Fruit fly (Drosophila melanogaster) ovary, adult (tissue): Measurements from ENCODE around the gene mRpL3.

Source experiments
- CG17801 ChIP-seq: fragments of 200-800 bp; optimal IDR thresholded peaks from 2 replicates; lab custom pipeline; 2019; ENCODE audit warnings: missing biosample characterization, mild to moderate bottlenecking, missing genetic modification characterization, moderate library complexity; ENCODE audit not compliant: partially characterized antibody

The mRpL3 gene

dm6 chrX:15802880-15803650 lies 42.0 kb downstream of the mRpL3 start:
- peak; percentile 6 for TF ChIP-seq CG17801 (GFP tag; lab: Kevin White, UChicago)

- TF ChIP-seq CG17801 (GFP tag; lab: Kevin White, UChicago) = no peak
Observed at dm6 chrX:15803764-15804563, 42.9 kb downstream of the mRpL3 start, which contains the start of the genes PGRP-LE and sd. PGRP-LE (minus strand) TSS chrX:15803880. sd (plus strand) TSS chrX:15804370.

dm6 chrX:15804790-15805189 lies 43.7 kb downstream of the mRpL3 start:
- TF ChIP-seq CG17801 (GFP tag; lab: Kevin White, UChicago) = no peak

- no peak for TF ChIP-seq CG17801 (GFP tag; lab: Kevin White, UChicago)
Observed at dm6 chrX:15805523-15805922, 44.5 kb downstream of the mRpL3 start.

- no peak for TF ChIP-seq CG17801 (GFP tag; lab: Kevin White, UChicago)
Observed at dm6 chrX:15807915-15808314, 46.9 kb downstream of the mRpL3 start.

- TF ChIP-seq CG17801 (GFP tag; lab: Kevin White, UChicago) = no peak
Observed at dm6 chrX:15809255-15809654, 48.2 kb downstream of the mRpL3 start, which contains the start of gene CG8509. CG8509 (plus strand) TSS chrX:15809555.

- TF ChIP-seq CG17801 (GFP tag; lab: Kevin White, UChicago) = peak; percentile 84
Observed at dm6 chrX:15811666-15812614, 50.9 kb downstream of the mRpL3 start.
